Worm (Caenorhabditis elegans) whole organism, young adult: ENCODE results near the gene chc-1.

ENCODE experiments used
- B0019.2 ChIP-seq: fragments of 200-800 bp; sonication (Bioruptor generic); conservative IDR thresholded peaks from 2 replicates; pipeline ENCODE4 v1.3.6; 2022; ENCODE audit warnings: missing genetic modification reagents, missing genetic modification characterization, missing compliant biosample characterization
- B0035.1 ChIP-seq: sonication (generic microtip); optimal IDR thresholded peaks from 2 replicates; lab custom pipeline; 2016; ENCODE audit warnings: missing genetic modification characterization, mild to moderate bottlenecking, missing compliant biosample characterization, missing genotype, missing genetic modification reagents
- F22D6.2 ChIP-seq: sonication (generic microtip); optimal IDR thresholded peaks from 2 replicates; lab custom pipeline; 2016; ENCODE audit warnings: mild to moderate bottlenecking, missing genetic modification characterization, missing compliant biosample characterization
- F23B12.7 ChIP-seq: sonication (generic microtip); optimal IDR thresholded peaks from 2 replicates; lab custom pipeline; 2017; ENCODE audit warnings: missing genetic modification characterization, mild to moderate bottlenecking, missing compliant biosample characterization, antibody characterized with exemption, moderate library complexity; ENCODE audit not compliant: insufficient read depth
- F33H1.4 ChIP-seq: fragments of 200-800 bp; sonication (Bioruptor generic); IDR thresholded peaks from 2 replicates; pipeline ENCODE4 v1.3.6; 2022; ENCODE audit warnings: missing genetic modification reagents, missing genetic modification characterization, missing compliant biosample characterization
- K12H6.12 ChIP-seq: fragments of 200-800 bp; sonication (Bioruptor generic); optimal IDR thresholded peaks from 2 replicates; lab custom pipeline; 2018; ENCODE audit warnings: mild to moderate bottlenecking, missing genetic modification characterization, missing compliant biosample characterization
- Y95B8A.8 ChIP-seq: fragments of 200-800 bp; sonication (Bioruptor generic); IDR thresholded peaks from 2 replicates; pipeline ENCODE4 v1.3.6; 2022; ENCODE audit warnings: missing genetic modification reagents, missing genetic modification characterization, missing compliant biosample characterization
- akir-1 ChIP-seq: fragments of 200-800 bp; sonication (Bioruptor generic); optimal IDR thresholded peaks from 2 replicates; lab custom pipeline; 2018; ENCODE audit warnings: mild to moderate bottlenecking, missing genetic modification characterization, moderate library complexity, missing compliant biosample characterization
- ama-1 ChIP-seq, 3 experiments: fragments of 150-350 bp in 1 of 3; sonication (generic microtip) in 2 of 3; optimal IDR thresholded peaks; 2 replicates each; lab custom pipeline; 2014 to 2018; ENCODE audit warnings: missing biosample characterization in 2 of 3, missing genetic modification characterization in 2 of 3, missing genetic modification reagents in 2 of 3
- attf-3 ChIP-seq: fragments of 200-800 bp; sonication (Bioruptor generic); conservative IDR thresholded peaks from 2 replicates; pipeline ENCODE4 v1.3.6; 2022; ENCODE audit warnings: missing genetic modification reagents, missing genetic modification characterization, missing compliant biosample characterization
- attf-5 ChIP-seq: fragments of 200-800 bp; sonication (Bioruptor generic); optimal IDR thresholded peaks from 2 replicates; lab custom pipeline; 2018; ENCODE audit warnings: mild to moderate bottlenecking, missing genetic modification characterization, missing compliant biosample characterization
- attf-6 ChIP-seq: fragments of 200-800 bp; sonication (Bioruptor generic); IDR thresholded peaks from 2 replicates; pipeline ENCODE4 v1.3.6; 2022; ENCODE audit warnings: missing genetic modification reagents, missing genetic modification characterization, missing compliant biosample characterization
- cebp-1 ChIP-seq, 2 experiments: fragments of 200-800 bp in 1 of 2; sonication (Bioruptor generic) in 1 of 2; sonication (generic microtip) in 1 of 2; IDR thresholded peaks in 1 of 2; optimal IDR thresholded peaks in 1 of 2; 2 replicates each; pipeline versions ENCODE4 v1.3.6 to Lab custom; 2017 to 2022; ENCODE audit warnings: missing compliant biosample characterization in 2 of 2, missing genetic modification characterization in 2 of 2, mild to moderate bottlenecking in 1 of 2, missing genetic modification reagents in 1 of 2, moderate library complexity in 1 of 2
- ceh-58 ChIP-seq: fragments of 200-800 bp; sonication (Bioruptor generic); IDR thresholded peaks from 2 replicates; pipeline ENCODE4 v1.3.6; 2022; ENCODE audit warnings: missing genetic modification characterization, missing compliant biosample characterization
- ceh-91 ChIP-seq: fragments of 200-800 bp; sonication (Bioruptor generic); IDR thresholded peaks from 2 replicates; pipeline ENCODE4 v1.3.6; 2022; ENCODE audit warnings: missing genetic modification reagents, missing genetic modification characterization, missing compliant biosample characterization
- chd-7 ChIP-seq: sonication (generic microtip); optimal IDR thresholded peaks from 2 replicates; lab custom pipeline; 2016; ENCODE audit warnings: mild to moderate bottlenecking, missing genetic modification characterization, moderate library complexity, missing compliant biosample characterization
- egl-18 ChIP-seq: fragments of 200-800 bp; sonication (Bioruptor generic); IDR thresholded peaks from 2 replicates; pipeline ENCODE4 v1.3.6; 2022; ENCODE audit warnings: missing genetic modification reagents, missing genetic modification characterization, missing compliant biosample characterization
- egl-44 ChIP-seq: fragments of 200-800 bp; sonication (Bioruptor generic); IDR thresholded peaks from 2 replicates; pipeline ENCODE4 v1.3.6; 2022; ENCODE audit warnings: missing genetic modification reagents, missing genetic modification characterization, missing compliant biosample characterization
- ets-4 ChIP-seq: fragments of 200-800 bp; sonication (Bioruptor generic); optimal IDR thresholded peaks from 2 replicates; lab custom pipeline; 2018; ENCODE audit warnings: mild to moderate bottlenecking, missing genetic modification characterization, missing compliant biosample characterization
- fkh-3 ChIP-seq: sonication (generic microtip); optimal IDR thresholded peaks from 2 replicates; lab custom pipeline; 2016; ENCODE audit warnings: mild to moderate bottlenecking, missing genetic modification characterization, missing compliant biosample characterization
- him-1 ChIP-seq: sonication (generic microtip); optimal IDR thresholded peaks from 2 replicates; lab custom pipeline; 2016; ENCODE audit warnings: missing genotype, missing genetic modification reagents, missing genetic modification characterization, missing compliant biosample characterization
- hsf-1 ChIP-seq: fragments of 200-800 bp; sonication (Bioruptor generic); IDR thresholded peaks from 2 replicates; pipeline ENCODE4 v1.3.6; 2022; ENCODE audit warnings: missing genetic modification reagents, missing genetic modification characterization, missing compliant biosample characterization
- lin-26 ChIP-seq: fragments of 200-800 bp; sonication (Bioruptor generic); IDR thresholded peaks from 2 replicates; pipeline ENCODE4 v1.3.6; 2022; ENCODE audit warnings: missing genetic modification reagents, missing genetic modification characterization, missing compliant biosample characterization
- lin-54 ChIP-seq: fragments of 200-800 bp; sonication (Bioruptor generic); optimal IDR thresholded peaks from 2 replicates; lab custom pipeline; 2018; ENCODE audit warnings: mild to moderate bottlenecking, missing genetic modification characterization, missing compliant biosample characterization
- madf-3 ChIP-seq: fragments of 200-800 bp; sonication (Bioruptor generic); IDR thresholded peaks from 2 replicates; pipeline ENCODE4 v1.3.6; 2022; ENCODE audit warnings: missing genetic modification reagents, missing genetic modification characterization, missing compliant biosample characterization
- mcd-1 ChIP-seq: fragments of 200-800 bp; sonication (Bioruptor generic); IDR thresholded peaks from 2 replicates; pipeline ENCODE4 v1.3.6; 2022; ENCODE audit warnings: missing genetic modification reagents, missing genetic modification characterization, missing compliant biosample characterization
- mes-4 ChIP-seq: sonication (generic microtip); optimal IDR thresholded peaks from 2 replicates; lab custom pipeline; 2016; ENCODE audit warnings: missing genotype, missing genetic modification characterization, missing compliant biosample characterization
- mxl-1 ChIP-seq: sonication (generic microtip); optimal IDR thresholded peaks from 2 replicates; lab custom pipeline; 2016; ENCODE audit warnings: missing genetic modification characterization, missing compliant biosample characterization
- nfya-1 ChIP-seq: sonication (generic microtip); optimal IDR thresholded peaks from 2 replicates; lab custom pipeline; 2017; ENCODE audit warnings: antibody characterized with exemption, missing compliant biosample characterization, missing genetic modification characterization, borderline replicate concordance; ENCODE audit not compliant: insufficient read depth
- nfyb-1 ChIP-seq: fragments of 200-800 bp; sonication (Bioruptor generic); IDR thresholded peaks from 2 replicates; pipeline ENCODE4 v1.3.6; 2022; ENCODE audit warnings: missing genetic modification reagents, missing genetic modification characterization, missing compliant biosample characterization
- nhr-90 ChIP-seq: sonication (generic microtip); optimal IDR thresholded peaks from 2 replicates; lab custom pipeline; 2016; ENCODE audit warnings: missing genotype, mild to moderate bottlenecking, missing genetic modification characterization, missing compliant biosample characterization
- rec-8 ChIP-seq, 2 experiments: sonication (generic microtip); optimal IDR thresholded peaks; 2 replicates each; lab custom pipeline; 2016; ENCODE audit warnings: mild to moderate bottlenecking in 2 of 2, missing genetic modification characterization in 2 of 2, missing genetic modification reagents in 2 of 2, missing genotype in 2 of 2, missing biosample characterization in 1 of 2, missing compliant biosample characterization in 1 of 2, moderate library complexity in 1 of 2
- sdz-38 ChIP-seq: sonication (generic microtip); optimal IDR thresholded peaks from 2 replicates; lab custom pipeline; 2016; ENCODE audit warnings: missing genotype, missing genetic modification characterization, missing compliant biosample characterization
- snpc-1.3 ChIP-seq: sonication (generic microtip); optimal IDR thresholded peaks from 2 replicates; lab custom pipeline; 2017; ENCODE audit warnings: missing genetic modification characterization, mild to moderate bottlenecking, missing compliant biosample characterization, antibody characterized with exemption, moderate library complexity, missing genotype, missing genetic modification reagents; ENCODE audit not compliant: insufficient read depth
- snpc-4 ChIP-seq, 5 experiments: fragments of 150-350 bp in 1 of 5; sonication (generic microtip) in 4 of 5; optimal IDR thresholded peaks; 2 replicates each; lab custom pipeline; 2014 to 2018; ENCODE audit warnings: missing genetic modification characterization in 5 of 5, missing biosample characterization in 3 of 5, antibody characterized with exemption in 2 of 5, mild to moderate bottlenecking in 2 of 5, missing compliant biosample characterization in 2 of 5, missing genotype in 2 of 5, moderate library complexity in 2 of 5, missing genetic modification reagents in 1 of 5
- tlf-1 ChIP-seq: fragments of 200-800 bp; sonication (Bioruptor generic); optimal IDR thresholded peaks from 2 replicates; lab custom pipeline; 2018; ENCODE audit warnings: mild to moderate bottlenecking, missing genetic modification characterization, missing compliant biosample characterization
- zim-3 ChIP-seq: sonication (generic microtip); optimal IDR thresholded peaks from 2 replicates; lab custom pipeline; 2017; ENCODE audit warnings: mild to moderate bottlenecking, missing genetic modification characterization, moderate library complexity, missing compliant biosample characterization
- ztf-25 ChIP-seq: fragments of 200-800 bp; sonication (Bioruptor generic); IDR thresholded peaks from 2 replicates; pipeline ENCODE4 v1.3.6; 2022; ENCODE audit warnings: missing genetic modification reagents, missing genetic modification characterization, missing compliant biosample characterization
- ztf-28 ChIP-seq: fragments of 200-800 bp; sonication (Bioruptor generic); IDR thresholded peaks from 2 replicates; pipeline ENCODE4 v1.3.6; 2022; ENCODE audit warnings: missing genetic modification reagents, missing genetic modification characterization, missing compliant biosample characterization

Gene chc-1

DNA sequence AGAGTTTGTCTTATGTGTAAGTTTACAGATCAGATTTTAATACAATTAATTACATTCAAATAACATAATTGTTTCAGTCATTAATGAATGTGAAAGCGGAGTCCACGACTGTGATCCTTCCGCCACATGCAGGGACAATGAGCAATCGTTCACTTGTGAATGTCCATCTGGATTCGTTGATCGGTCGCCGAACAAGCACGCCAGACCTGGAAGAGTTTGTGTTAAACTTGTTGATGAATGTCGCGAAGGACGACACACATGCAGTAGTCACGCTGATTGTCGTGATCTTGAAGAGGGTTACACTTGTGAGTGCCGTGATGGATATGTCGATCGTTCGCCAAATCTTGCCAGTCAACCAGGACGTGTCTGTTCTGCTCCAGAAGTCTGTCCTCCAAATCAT is 25.1 kb upstream of the chc-1 start:
- TF ChIP-seq lin-26 (no peak), rec-8 (tag; optimal IDR thresholded peaks at IDR 0.05; lab: Kevin White, UChicago) (no peak), egl-44 (GFP tag; lab: Robert Waterston, UW) (no peak), chd-7 (tag; lab: Kevin White, UChicago) (no peak)

- no peak for TF ChIP-seq cebp-1 (GFP tag; IDR thresholded peaks at IDR 0.05; lab: Robert Waterston, UW)
- no peak for TF ChIP-seq cebp-1 (tag; optimal IDR thresholded peaks at IDR 0.05; lab: Kevin White, UChicago)
- TF ChIP-seq ets-4: no peak
Observed at ce11 chrIII:10179444-10179843, 24.2 kb upstream of the chc-1 start.

- TF ChIP-seq attf-3: no peak
- TF ChIP-seq K12H6.12 (tag; lab: Kevin White, UChicago): no peak
- TF ChIP-seq lin-54: no peak
- no peak for TF ChIP-seq akir-1
- no peak for TF ChIP-seq egl-18 (GFP tag; lab: Robert Waterston, UW)
- TF ChIP-seq mxl-1 (tag; lab: Kevin White, UChicago): no peak
- TF ChIP-seq him-1 (tag; lab: Kevin White, UChicago): no peak
- no peak for TF ChIP-seq F22D6.2
- no peak for TF ChIP-seq mes-4 (tag; lab: Kevin White, UChicago)
- TF ChIP-seq nhr-90 (tag; lab: Kevin White, UChicago): no peak
- no peak for TF ChIP-seq mcd-1
- TF ChIP-seq snpc-4 (GFP tag; optimal IDR thresholded peaks at IDR 0.05; lab: Kevin White, UChicago): no peak
- no peak for TF ChIP-seq snpc-4 (tag; optimal IDR thresholded peaks at IDR 0.05; lab: Kevin White, UChicago)
- TF ChIP-seq ztf-25 (GFP tag; lab: Robert Waterston, UW): no peak
- no peak for TF ChIP-seq ztf-28 (GFP tag; lab: Robert Waterston, UW)
- TF ChIP-seq Y95B8A.8: no peak
- no peak for TF ChIP-seq chd-7 (tag; lab: Kevin White, UChicago)
- TF ChIP-seq tlf-1 (GFP tag; lab: Kevin White, UChicago): no peak
- TF ChIP-seq fkh-3 (tag; lab: Kevin White, UChicago): no peak
Observed at ce11 chrIII:10181868-10182267, 21.8 kb upstream of the chc-1 start.

DNA sequence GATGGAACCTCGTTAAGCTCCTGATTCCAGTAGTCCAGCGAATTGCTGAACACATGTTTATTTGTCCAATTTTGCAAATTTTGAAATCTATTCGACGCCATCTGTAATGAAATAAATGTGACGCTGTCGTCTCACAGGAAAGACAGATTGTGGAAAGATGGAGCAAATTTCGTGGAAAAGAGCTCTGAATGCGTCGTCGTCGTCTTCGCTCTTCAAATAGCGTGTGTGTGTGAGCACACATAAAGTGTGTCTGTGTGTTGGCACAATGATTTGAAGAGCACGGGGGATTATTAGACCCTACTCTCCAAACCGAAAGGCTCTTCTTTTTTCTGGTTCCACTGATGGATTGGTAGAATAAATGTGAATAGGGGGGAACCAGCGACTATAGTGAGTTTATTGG is 17.5 kb upstream of the chc-1 start, which contains the start of gene unc-47:
Gene unc-47, minus strand, starts transcription at position 101 of the 400 bp plus-strand sequence.
- no peak for TF ChIP-seq ceh-58

ce11 chrIII:10187840-10188239 is 15.8 kb upstream of the chc-1 start:
- TF ChIP-seq snpc-1.3 (tag; lab: Kevin White, UChicago) (no peak), K12H6.12 (tag; lab: Kevin White, UChicago) (peak; percentile 22)

ce11 chrIII:10188912-10189311 is 14.7 kb upstream of the chc-1 start, which contains the start of gene epac-1:
Gene epac-1, plus strand, starts transcription at chrIII:10189212.
- no peak for TF ChIP-seq ama-1 (optimal IDR thresholded peaks at IDR 0.05; lab: Kevin White, UChicago)
- no peak for TF ChIP-seq ama-1 (GFP tag; optimal IDR thresholded peaks at IDR 0.05; lab: Kevin White, UChicago)
- no peak for TF ChIP-seq ceh-91 (GFP tag; lab: Robert Waterston, UW)
- no peak for TF ChIP-seq madf-3 (GFP tag; lab: Robert Waterston, UW)
- TF ChIP-seq B0019.2 (GFP tag; lab: Robert Waterston, UW): no peak
- no peak for TF ChIP-seq mes-4 (tag; lab: Kevin White, UChicago)
- TF ChIP-seq tlf-1 (GFP tag; lab: Kevin White, UChicago): no peak
- no peak for TF ChIP-seq attf-5 (GFP tag; lab: Kevin White, UChicago)
- no peak for TF ChIP-seq hsf-1
- no peak for TF ChIP-seq attf-6 (GFP tag; lab: Robert Waterston, UW)
- TF ChIP-seq F33H1.4 (GFP tag; lab: Robert Waterston, UW): no peak
- TF ChIP-seq nfya-1 (tag; lab: Kevin White, UChicago): no peak
- TF ChIP-seq B0035.1: no peak
- no peak for TF ChIP-seq sdz-38
- no peak for TF ChIP-seq nfyb-1 (GFP tag; lab: Robert Waterston, UW)
- no peak for TF ChIP-seq zim-3 (tag; lab: Kevin White, UChicago)
- TF ChIP-seq F23B12.7 (tag; lab: Kevin White, UChicago): no peak
